Fruit fly (Drosophila melanogaster): ENCODE results near the gene RpS4.

DNA sequence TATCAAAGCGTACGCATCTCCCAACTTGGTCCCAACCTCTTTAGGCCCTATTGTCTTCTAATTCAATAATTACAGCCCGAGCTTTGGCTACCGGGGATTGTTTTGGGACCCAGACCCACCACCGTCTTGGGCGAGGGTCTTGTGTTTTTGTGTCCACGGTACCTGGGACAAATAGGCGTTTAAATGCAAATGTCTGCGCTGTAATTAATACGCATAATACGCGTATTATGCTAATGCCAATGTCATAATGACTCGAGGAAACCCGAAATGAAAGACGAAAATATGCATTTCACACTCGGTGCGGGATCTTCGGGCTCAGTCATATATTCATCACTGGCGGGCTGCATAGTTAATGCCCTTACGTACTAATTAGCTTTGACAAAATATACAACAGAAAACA lies 22.8 kb downstream of the RpS4 start:
- no peak for TF ChIP-seq CTCF (optimal IDR thresholded peaks at IDR 0.05)
- no peak for TF ChIP-seq CG8478 (optimal IDR thresholded peaks at IDR 0.05)

Measured in S2 (cell line).